Worm (Caenorhabditis elegans) whole organism, L4 larva: Measurements from ENCODE around the gene T05C3.6.

Experiments used
- F37D6.2 ChIP-seq: sonication (generic microtip); optimal IDR thresholded peaks from 2 replicates; lab custom pipeline; 2016; ENCODE audit warnings: mild to moderate bottlenecking, missing genetic modification characterization, missing compliant biosample characterization
- ZK337.2 ChIP-seq: fragments of 200-800 bp; sonication (Bioruptor generic); IDR thresholded peaks from 2 replicates; pipeline ENCODE4 v1.3.6; 2022; ENCODE audit warnings: missing genetic modification reagents, missing genetic modification characterization, missing compliant biosample characterization
- attf-4 ChIP-seq: sonication (generic microtip); optimal IDR thresholded peaks from 3 replicates; lab custom pipeline; 2017; ENCODE audit warnings: missing biosample characterization, missing genetic modification characterization
- ceh-62 ChIP-seq: sonication (generic microtip); optimal IDR thresholded peaks from 2 replicates; lab custom pipeline; 2017; ENCODE audit warnings: missing biosample characterization, missing genetic modification characterization
- daf-19 ChIP-seq: fragments of 200-800 bp; sonication (Bioruptor generic); conservative IDR thresholded peaks from 2 replicates; pipeline ENCODE4 v1.3.6; 2022; ENCODE audit warnings: missing genetic modification characterization, missing compliant biosample characterization
- egl-27 ChIP-seq: sonication (generic microtip); optimal IDR thresholded peaks from 3 replicates; lab custom pipeline; 2017; ENCODE audit warnings: missing biosample characterization, missing genetic modification reagents, missing genetic modification characterization
- lim-7 ChIP-seq: fragments of 200-800 bp; sonication (Bioruptor generic); IDR thresholded peaks from 2 replicates; pipeline ENCODE4 v1.3.6; 2022; ENCODE audit warnings: missing genetic modification characterization, missing compliant biosample characterization
- mdt-29 ChIP-seq: fragments of 200-800 bp; sonication (Bioruptor generic); IDR thresholded peaks from 2 replicates; pipeline ENCODE4 v1.3.6; 2022; ENCODE audit warnings: missing genetic modification reagents, missing genetic modification characterization, missing compliant biosample characterization
- nhr-237 ChIP-seq: sonication (generic microtip); optimal IDR thresholded peaks from 2 replicates; lab custom pipeline; 2017; ENCODE audit warnings: missing biosample characterization, missing genetic modification characterization
- nhr-41 ChIP-seq: fragments of 200-800 bp; sonication (Bioruptor generic); IDR thresholded peaks from 2 replicates; pipeline ENCODE4 v1.3.6; 2022; ENCODE audit warnings: missing genetic modification reagents, missing genetic modification characterization, missing compliant biosample characterization
- nhr-42 ChIP-seq: fragments of 200-800 bp; sonication (Bioruptor generic); IDR thresholded peaks from 2 replicates; pipeline ENCODE4 v1.3.6; 2022; ENCODE audit warnings: missing genetic modification characterization, missing compliant biosample characterization
- rbr-2 ChIP-seq: sonication (generic microtip); optimal IDR thresholded peaks from 2 replicates; lab custom pipeline; 2016; ENCODE audit warnings: missing genotype, missing genetic modification characterization, missing compliant biosample characterization
- saeg-2 ChIP-seq: fragments of 200-800 bp; sonication (Bioruptor generic); IDR thresholded peaks from 2 replicates; pipeline ENCODE4 v1.3.6; 2022; ENCODE audit warnings: missing genetic modification reagents, missing genetic modification characterization, missing compliant biosample characterization
- snpc-1.2 ChIP-seq: fragments of 200-800 bp; sonication (Bioruptor generic); IDR thresholded peaks from 2 replicates; pipeline ENCODE4 v1.3.6; 2022; ENCODE audit warnings: missing genetic modification reagents, missing genetic modification characterization, missing compliant biosample characterization
- snpc-4 ChIP-seq: fragments of 150-350 bp; optimal IDR thresholded peaks from 2 replicates; lab custom pipeline; 2014; ENCODE audit warnings: missing biosample characterization, missing genetic modification characterization
- vab-7 ChIP-seq: fragments of 200-800 bp; sonication (Bioruptor generic); IDR thresholded peaks from 2 replicates; pipeline ENCODE4 v1.3.6; 2022; ENCODE audit warnings: missing genetic modification reagents, missing genetic modification characterization, missing compliant biosample characterization
- ztf-11 ChIP-seq: fragments of 150-350 bp; optimal IDR thresholded peaks from 2 replicates; lab custom pipeline; 2014; ENCODE audit warnings: missing biosample characterization, missing genetic modification characterization
- ztf-7 ChIP-seq: fragments of 150-350 bp; optimal IDR thresholded peaks from 2 replicates; lab custom pipeline; 2014; ENCODE audit warnings: missing biosample characterization, missing genetic modification characterization

The T05C3.6 gene

DNA sequence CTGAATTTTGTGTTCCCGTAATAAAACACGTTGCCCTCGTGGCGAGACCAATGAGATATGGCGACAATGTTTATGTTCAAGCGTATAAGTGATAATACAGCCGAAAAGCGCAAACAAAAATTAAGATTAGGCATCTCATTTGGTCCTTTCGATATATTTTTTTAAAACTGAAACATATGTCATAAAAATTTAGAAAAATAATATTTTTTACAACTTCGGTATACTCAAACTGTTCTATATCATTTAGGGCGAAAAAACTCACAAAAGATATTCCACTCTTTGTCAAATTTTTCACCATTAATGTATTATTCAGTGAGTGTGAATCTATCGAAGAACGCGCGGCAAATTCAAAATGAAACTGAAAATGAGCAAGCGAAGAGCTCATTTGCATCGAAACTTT lies 48.3 kb downstream of the T05C3.6 start, which contains the start of gene cft-1:
Gene cft-1 (plus strand): TSS at position 301 of the 400 bp plus-strand sequence.
- no peak for TF ChIP-seq saeg-2 (GFP tag; lab: Robert Waterston, UW)
- no peak for TF ChIP-seq F37D6.2 (tag; lab: Kevin White, UChicago)
- no peak for TF ChIP-seq lim-7 (GFP tag; lab: Robert Waterston, UW)
- no peak for TF ChIP-seq vab-7
- TF ChIP-seq nhr-41, result no peak
- no peak for TF ChIP-seq ztf-7
- TF ChIP-seq nhr-237, result no peak
- no peak for TF ChIP-seq snpc-1.2 (GFP tag; lab: Robert Waterston, UW)
- TF ChIP-seq attf-4 (tag; lab: Kevin White, UChicago), result no peak
- no peak for TF ChIP-seq egl-27 (tag; lab: Kevin White, UChicago)
- no peak for TF ChIP-seq ztf-11
- TF ChIP-seq snpc-4 (tag; lab: Kevin White, UChicago), result no peak
- TF ChIP-seq daf-19 (GFP tag; lab: Robert Waterston, UW), result no peak
- TF ChIP-seq nhr-42 (GFP tag; lab: Robert Waterston, UW), result no peak
- TF ChIP-seq mdt-29, result no peak
- no peak for TF ChIP-seq ceh-62 (tag; lab: Kevin White, UChicago)
- TF ChIP-seq rbr-2 (tag; lab: Kevin White, UChicago), result no peak
- no peak for TF ChIP-seq ZK337.2 (GFP tag; lab: Robert Waterston, UW)
